Worm (Caenorhabditis elegans) whole organism, L3 larva: ENCODE data around the gene F01G10.10.

ENCODE experiments used
- R02D3.7 ChIP-seq: fragments of 150-350 bp; optimal IDR thresholded peaks from 2 replicates; lab custom pipeline; 2014; ENCODE audit warnings: missing biosample characterization, missing genetic modification characterization
- ZK546.5 ChIP-seq: sonication (generic microtip); optimal IDR thresholded peaks from 2 replicates; lab custom pipeline; 2017; ENCODE audit warnings: missing biosample characterization, missing genetic modification characterization
- aly-2 ChIP-seq: fragments of 150-350 bp; optimal IDR thresholded peaks from 2 replicates; lab custom pipeline; 2014; ENCODE audit warnings: missing biosample characterization, missing genetic modification characterization
- ceh-82 ChIP-seq: fragments of 150-350 bp; optimal IDR thresholded peaks from 2 replicates; lab custom pipeline; 2014; ENCODE audit warnings: missing biosample characterization, missing genetic modification characterization
- daf-12 ChIP-seq: fragments of 150-350 bp; optimal IDR thresholded peaks from 2 replicates; lab custom pipeline; 2014; ENCODE audit warnings: missing biosample characterization, missing genetic modification reagents, missing genetic modification characterization
- elt-1 ChIP-seq: fragments of 150-350 bp; optimal IDR thresholded peaks from 2 replicates; lab custom pipeline; 2014; ENCODE audit warnings: missing biosample characterization, missing genetic modification characterization
- elt-2 ChIP-seq: sonication (generic microtip); optimal IDR thresholded peaks from 2 replicates; lab custom pipeline; 2016; ENCODE audit warnings: missing genetic modification reagents, mild to moderate bottlenecking, missing genetic modification characterization, missing compliant biosample characterization
- elt-3 ChIP-seq, 3 experiments: fragments of 150-350 bp in 1 of 3; sonication (generic microtip) in 2 of 3; optimal IDR thresholded peaks; 2 replicates in 2 of 3; 4 replicates in 1 of 3; lab custom pipeline; 2014 to 2017; ENCODE audit warnings: missing biosample characterization in 3 of 3, missing genetic modification characterization in 3 of 3
- eor-1 ChIP-seq, 2 experiments: fragments of 150-350 bp; optimal IDR thresholded peaks; 2 replicates each; lab custom pipeline; 2014 to 2018; ENCODE audit warnings: missing biosample characterization in 2 of 2, missing genetic modification characterization in 2 of 2
- fkh-2 ChIP-seq: fragments of 150-350 bp; optimal IDR thresholded peaks from 2 replicates; lab custom pipeline; 2014; ENCODE audit warnings: missing biosample characterization, missing genetic modification reagents, missing genetic modification characterization
- fos-1 ChIP-seq: fragments of 150-350 bp; optimal IDR thresholded peaks from 2 replicates; lab custom pipeline; 2014; ENCODE audit warnings: missing biosample characterization, missing genetic modification characterization
- hmg-11 ChIP-seq: sonication (generic microtip); optimal IDR thresholded peaks from 2 replicates; lab custom pipeline; 2016; ENCODE audit warnings: missing genetic modification characterization, missing compliant biosample characterization
- lsy-12 ChIP-seq: sonication (generic microtip); optimal IDR thresholded peaks from 2 replicates; lab custom pipeline; 2016; ENCODE audit warnings: mild to moderate bottlenecking, missing genetic modification characterization, missing compliant biosample characterization
- nfya-1 ChIP-seq: sonication (generic microtip); optimal IDR thresholded peaks from 2 replicates; lab custom pipeline; 2017; ENCODE audit warnings: missing genetic modification characterization, mild to moderate bottlenecking, missing compliant biosample characterization, antibody characterized with exemption, moderate library complexity; ENCODE audit not compliant: insufficient read depth
- nhr-11 ChIP-seq: fragments of 150-350 bp; optimal IDR thresholded peaks from 2 replicates; lab custom pipeline; 2014; ENCODE audit warnings: missing biosample characterization, missing genetic modification characterization
- nhr-12 ChIP-seq: fragments of 150-350 bp; optimal IDR thresholded peaks from 2 replicates; lab custom pipeline; 2014; ENCODE audit warnings: missing biosample characterization, missing genetic modification characterization
- nhr-23 ChIP-seq: fragments of 150-350 bp; optimal IDR thresholded peaks from 2 replicates; lab custom pipeline; 2014; ENCODE audit warnings: missing biosample characterization, missing genetic modification reagents, missing genetic modification characterization
- nhr-25 ChIP-seq: sonication (generic microtip); optimal IDR thresholded peaks from 2 replicates; lab custom pipeline; 2017; ENCODE audit warnings: missing biosample characterization, missing genetic modification characterization
- nhr-28 ChIP-seq: fragments of 150-350 bp; optimal IDR thresholded peaks from 2 replicates; lab custom pipeline; 2014; ENCODE audit warnings: missing biosample characterization, missing genetic modification characterization
- nhr-43 ChIP-seq: sonication (generic microtip); optimal IDR thresholded peaks from 2 replicates; lab custom pipeline; 2016; ENCODE audit warnings: mild to moderate bottlenecking, missing genetic modification characterization, missing compliant biosample characterization; ENCODE audit not compliant: poor library complexity, severe bottlenecking
- nhr-76 ChIP-seq: fragments of 150-350 bp; sonication (generic microtip); optimal IDR thresholded peaks from 5 replicates; lab custom pipeline; 2014; ENCODE audit warnings: missing biosample characterization, missing genetic modification characterization
- nhr-77 ChIP-seq: fragments of 150-350 bp; optimal IDR thresholded peaks from 2 replicates; lab custom pipeline; 2014; ENCODE audit warnings: missing biosample characterization, missing genetic modification characterization
- pha-4 ChIP-seq: fragments of 150-350 bp; optimal IDR thresholded peaks from 2 replicates; lab custom pipeline; 2014; ENCODE audit warnings: missing biosample characterization, missing genetic modification reagents, missing genetic modification characterization
- pqm-1 ChIP-seq: fragments of 150-350 bp; optimal IDR thresholded peaks from 2 replicates; lab custom pipeline; 2017; ENCODE audit warnings: missing biosample characterization, missing genetic modification characterization, inconsistent platforms
- tbx-2 ChIP-seq: sonication (generic microtip); optimal IDR thresholded peaks from 2 replicates; lab custom pipeline; 2016; ENCODE audit warnings: mild to moderate bottlenecking, missing genetic modification characterization, missing compliant biosample characterization
- unc-39 ChIP-seq: sonication (generic microtip); optimal IDR thresholded peaks from 4 replicates; lab custom pipeline; 2017; ENCODE audit warnings: missing biosample characterization, missing genetic modification characterization
- unc-62 ChIP-seq: fragments of 150-350 bp; sonication (generic microtip); optimal IDR thresholded peaks from 4 replicates; lab custom pipeline; 2014; ENCODE audit warnings: missing biosample characterization, missing genetic modification reagents, missing genetic modification characterization
- zag-1 ChIP-seq: fragments of 150-350 bp; optimal IDR thresholded peaks from 2 replicates; lab custom pipeline; 2014; ENCODE audit warnings: missing biosample characterization, missing genetic modification characterization
- ztf-11 ChIP-seq: fragments of 150-350 bp; optimal IDR thresholded peaks from 2 replicates; lab custom pipeline; 2014; ENCODE audit warnings: missing biosample characterization, missing genetic modification characterization
- ztf-4 ChIP-seq: fragments of 150-350 bp; optimal IDR thresholded peaks from 2 replicates; lab custom pipeline; 2014; ENCODE audit warnings: missing biosample characterization, missing genetic modification characterization

The F01G10.10 gene

ce11 chrIV:10269137-10269933, 23.4 kb downstream of the F01G10.10 start, which contains the start of the genes nspd-7 and Y43C5A.2:
nspd-7 (minus strand) TSS chrIV:10269187.
Y43C5A.2 (plus strand) TSS chrIV:10269883.
- TF ChIP-seq pqm-1 (peak; percentile 34), pha-4 (tag; lab: Kevin White, UChicago) (peak; percentile 22), lsy-12 (no peak), elt-2 (tag; lab: Kevin White, UChicago) (peak; percentile 69), nhr-23 (tag; lab: Kevin White, UChicago) (no peak), elt-3 (tag; optimal IDR thresholded peaks at IDR 0.05; lab: Kevin White, UChicago) (no peak)

DNA sequence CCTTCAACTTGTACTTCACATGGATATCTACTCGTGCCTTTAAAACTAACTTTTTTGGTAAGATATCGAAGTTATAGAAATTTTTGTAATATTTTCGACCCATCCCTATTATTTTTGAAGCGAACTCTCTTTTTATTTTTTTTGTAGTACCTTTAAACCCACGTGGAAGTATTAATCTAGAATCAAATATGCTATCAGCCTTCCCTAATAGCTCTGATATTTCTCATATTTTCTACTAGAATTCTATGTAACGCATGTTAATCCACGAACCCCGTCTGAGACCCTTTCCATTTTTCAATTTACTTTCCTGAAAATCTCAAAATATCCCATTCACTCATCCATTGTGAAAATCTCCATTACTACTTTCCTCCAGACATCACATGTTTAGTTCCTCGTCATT, 27.4 kb downstream of the F01G10.10 start:
- no peak for TF ChIP-seq nhr-25 (tag; lab: Kevin White, UChicago)
- no peak for TF ChIP-seq zag-1 (tag; lab: Kevin White, UChicago)
- no peak for TF ChIP-seq nhr-28 (tag; lab: Kevin White, UChicago)
- no peak for TF ChIP-seq ceh-82 (tag; lab: Kevin White, UChicago)

DNA sequence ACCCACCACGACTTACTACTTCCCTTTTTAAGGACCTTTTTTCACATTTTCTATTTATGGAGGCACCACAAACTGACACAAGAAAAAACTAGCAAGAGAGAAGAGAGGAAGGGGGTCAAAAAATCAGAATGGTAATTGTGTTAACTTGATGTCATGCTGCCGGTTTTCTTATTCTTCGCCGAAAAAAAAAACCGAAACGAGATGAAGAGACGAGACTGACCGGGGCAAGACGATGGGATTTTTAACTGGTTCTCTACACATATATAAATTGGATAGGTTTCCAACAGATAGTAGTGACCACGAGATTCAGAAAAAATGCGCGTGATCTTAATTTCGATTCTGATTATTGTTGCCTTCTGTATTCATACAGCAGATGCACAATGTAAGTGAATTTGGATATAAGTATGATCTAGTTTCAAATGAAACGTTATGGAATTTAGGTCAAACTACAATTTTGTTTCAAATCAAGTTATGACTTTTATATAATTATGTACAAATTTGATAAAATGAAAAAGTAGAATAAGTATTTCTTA, 27.9 kb downstream of the F01G10.10 start, which contains the start of gene Y43C5A.3:
TSS of gene Y43C5A.3 (plus strand) at position 256 of the 533 bp plus-strand sequence.
- TF ChIP-seq nhr-23 (tag; lab: Kevin White, UChicago) (peak; percentile 57), elt-1 (tag; lab: Kevin White, UChicago) (no peak)

ce11 chrIV:10275050-10275449, 29.1 kb downstream of the F01G10.10 start:
- TF ChIP-seq nhr-11 (tag; lab: Kevin White, UChicago) (no peak), nhr-77 (tag; lab: Kevin White, UChicago) (no peak), lsy-12 (no peak), nhr-28 (tag; lab: Kevin White, UChicago) (no peak)

DNA sequence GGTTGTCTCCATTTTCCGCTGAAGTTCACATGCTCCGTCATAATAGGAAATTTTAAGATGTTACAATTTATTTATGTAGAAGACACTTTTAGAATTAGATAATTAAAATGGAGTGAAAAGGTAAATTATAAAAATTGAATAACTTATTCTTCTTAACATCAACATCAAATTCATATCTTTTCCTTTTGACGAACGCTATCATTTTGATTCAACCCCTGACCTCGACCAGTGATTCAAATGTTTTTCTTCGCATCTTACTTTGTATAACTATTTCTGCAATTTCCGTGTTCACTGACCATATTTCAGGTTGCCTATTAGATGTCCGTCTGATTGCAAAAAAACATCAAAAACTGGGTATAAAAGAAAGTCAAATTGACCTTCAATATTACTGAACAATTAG, 31.0 kb downstream of the F01G10.10 start, which contains the start of gene Y43C5A.7:
TSS of gene Y43C5A.7 (plus strand) at position 301 of the 400 bp plus-strand sequence.
- TF ChIP-seq nhr-23 (tag; lab: Kevin White, UChicago) (no peak), fos-1 (tag; lab: Kevin White, UChicago) (no peak), hmg-11 (tag; lab: Kevin White, UChicago) (no peak), elt-1 (tag; lab: Kevin White, UChicago) (no peak), ceh-82 (tag; lab: Kevin White, UChicago) (no peak), ZK546.5 (no peak), nhr-12 (no peak), ztf-4 (no peak), tbx-2 (tag; lab: Kevin White, UChicago) (no peak), R02D3.7 (tag; lab: Kevin White, UChicago) (no peak), nhr-43 (tag; lab: Kevin White, UChicago) (no peak), pqm-1 (no peak), nhr-28 (tag; lab: Kevin White, UChicago) (no peak)
- TF ChIP-seq, all 47 proteins: peak for 0

- TF ChIP-seq aly-2 (tag; lab: Kevin White, UChicago) (no peak), nfya-1 (tag; lab: Kevin White, UChicago) (no peak), unc-62 (GFP tag; lab: Kevin White, UChicago) (no peak), elt-1 (tag; lab: Kevin White, UChicago) (no peak), eor-1 (tag; optimal IDR thresholded peaks at IDR 0.05; lab: Kevin White, UChicago) (no peak), daf-12 (tag; lab: Kevin White, UChicago) (no peak), tbx-2 (tag; lab: Kevin White, UChicago) (no peak), nhr-11 (tag; lab: Kevin White, UChicago) (no peak), hmg-11 (tag; lab: Kevin White, UChicago) (no peak), lsy-12 (no peak), unc-39 (tag; lab: Kevin White, UChicago) (no peak), fkh-2 (tag; lab: Kevin White, UChicago) (no peak), fos-1 (tag; lab: Kevin White, UChicago) (no peak), nhr-76 (no peak), pha-4 (tag; lab: Kevin White, UChicago) (no peak), ceh-82 (tag; lab: Kevin White, UChicago) (no peak), elt-2 (tag; lab: Kevin White, UChicago) (no peak), nhr-25 (tag; lab: Kevin White, UChicago) (no peak), ztf-11 (tag; lab: Kevin White, UChicago) (no peak)
Observed at ce11 chrIV:10277716-10278115, 31.8 kb downstream of the F01G10.10 start, which contains the start of gene Y43C5A.4. Y43C5A.4 (plus strand) TSS chrIV:10278016.
